Worm (Caenorhabditis elegans) whole organism, L4 larva: Measurements from ENCODE around the gene col-135.

Experiments used
- F26F4.8 ChIP-seq: fragments of 200-800 bp; sonication (Bioruptor generic); conservative IDR thresholded peaks from 2 replicates; pipeline ENCODE4 v1.3.6; 2022; ENCODE audit warnings: missing genetic modification characterization, missing compliant biosample characterization
- Y105C5A.15 ChIP-seq: fragments of 200-800 bp; sonication (Bioruptor generic); IDR thresholded peaks from 2 replicates; pipeline ENCODE4 v1.3.6; 2022; ENCODE audit warnings: missing genetic modification characterization, missing compliant biosample characterization
- daf-12 ChIP-seq: fragments of 150-350 bp; optimal IDR thresholded peaks from 2 replicates; lab custom pipeline; 2014; ENCODE audit warnings: missing biosample characterization, missing genetic modification reagents, missing genetic modification characterization
- egl-27 ChIP-seq: sonication (generic microtip); optimal IDR thresholded peaks from 3 replicates; lab custom pipeline; 2017; ENCODE audit warnings: missing biosample characterization, missing genetic modification reagents, missing genetic modification characterization
- fkh-10 ChIP-seq: fragments of 150-350 bp; optimal IDR thresholded peaks from 2 replicates; lab custom pipeline; 2014; ENCODE audit warnings: missing biosample characterization, missing genetic modification reagents, missing genetic modification characterization
- gei-8 ChIP-seq: fragments of 200-800 bp; sonication (Bioruptor generic); optimal IDR thresholded peaks from 2 replicates; lab custom pipeline; 2018; ENCODE audit warnings: mild to moderate bottlenecking, missing genetic modification characterization, missing compliant biosample characterization
- hif-1 ChIP-seq, 2 experiments: sonication (generic microtip); optimal IDR thresholded peaks; 2 replicates each; lab custom pipeline; 2016 to 2017; ENCODE audit warnings: missing compliant biosample characterization in 2 of 2, missing genetic modification characterization in 2 of 2, missing genetic modification reagents in 2 of 2, missing genotype in 2 of 2, mild to moderate bottlenecking in 1 of 2
- lin-29 ChIP-seq: fragments of 200-800 bp; sonication (Bioruptor generic); IDR thresholded peaks from 2 replicates; pipeline ENCODE4 v1.3.6; 2022; ENCODE audit warnings: missing genetic modification reagents, missing genetic modification characterization, missing compliant biosample characterization
- lsy-2 ChIP-seq, 2 experiments: fragments of 150-350 bp in 1 of 2; sonication (generic microtip) in 1 of 2; optimal IDR thresholded peaks; 2 replicates each; lab custom pipeline; 2014 to 2017; ENCODE audit warnings: missing biosample characterization in 2 of 2, missing genetic modification characterization in 2 of 2
- mdl-1 ChIP-seq, 2 experiments: fragments of 150-350 bp in 1 of 2; sonication (generic microtip) in 1 of 2; optimal IDR thresholded peaks; 2 replicates each; lab custom pipeline; 2014 to 2017; ENCODE audit warnings: missing biosample characterization in 2 of 2, missing genetic modification characterization in 2 of 2
- nhr-102 ChIP-seq: sonication (generic microtip); optimal IDR thresholded peaks from 2 replicates; lab custom pipeline; 2016; ENCODE audit warnings: mild to moderate bottlenecking, missing genetic modification characterization, moderate library complexity, missing compliant biosample characterization
- nhr-6 ChIP-seq: fragments of 150-350 bp; optimal IDR thresholded peaks from 2 replicates; lab custom pipeline; 2014; ENCODE audit warnings: missing biosample characterization, missing genetic modification characterization
- spr-1 ChIP-seq: sonication (generic microtip); optimal IDR thresholded peaks from 2 replicates; lab custom pipeline; 2016; ENCODE audit warnings: mild to moderate bottlenecking, missing genetic modification characterization, missing compliant biosample characterization

DNA sequence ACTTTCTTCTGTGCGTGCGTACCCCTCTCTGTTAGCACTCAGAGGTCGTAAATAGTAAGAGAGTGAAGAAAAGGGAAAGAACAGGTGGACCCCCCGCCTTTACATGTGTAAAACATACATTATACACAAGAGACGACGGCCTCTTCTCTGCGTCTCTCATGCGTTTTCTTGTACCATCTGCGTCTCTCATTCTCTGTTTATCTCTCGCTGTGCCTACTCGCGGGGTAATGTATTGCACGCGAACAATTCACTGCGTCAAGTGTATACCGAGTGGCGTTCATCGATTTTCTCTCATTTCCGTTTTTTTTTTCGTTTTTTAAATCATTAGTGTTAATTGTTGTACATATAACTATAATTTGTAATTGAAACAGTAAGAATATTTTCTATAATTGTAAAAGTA is 24.4 kb downstream of the col-135 start:
- TF ChIP-seq lsy-2 (tag; optimal IDR thresholded peaks at IDR 0.05; lab: Kevin White, UChicago) (no peak), hif-1 (tag; optimal IDR thresholded peaks at IDR 0.05; lab: Kevin White, UChicago) (no peak), daf-12 (no peak), lin-29 (GFP tag; lab: Robert Waterston, UW) (no peak), nhr-102 (tag; lab: Kevin White, UChicago) (no peak), spr-1 (no peak), egl-27 (no peak), gei-8 (GFP tag; lab: Kevin White, UChicago) (no peak), nhr-6 (tag; lab: Kevin White, UChicago) (no peak), F26F4.8 (GFP tag; lab: Robert Waterston, UW) (no peak), Y105C5A.15 (GFP tag; lab: Robert Waterston, UW) (no peak), mdl-1 (tag; optimal IDR thresholded peaks at IDR 0.05; lab: Kevin White, UChicago) (no peak), fkh-10 (GFP tag; lab: Kevin White, UChicago) (no peak)
